Worm (Caenorhabditis elegans) whole organism, midembryonic: ENCODE data around the gene pgp-9.

Experiments used
- T22C8.4 ChIP-seq: fragments of 200-800 bp; sonication (Bioruptor generic); IDR thresholded peaks from 2 replicates; pipeline ENCODE4 v1.3.6; 2022; ENCODE audit warnings: missing genetic modification characterization, missing compliant biosample characterization
- cog-1 ChIP-seq: sonication (generic microtip); optimal IDR thresholded peaks from 2 replicates; lab custom pipeline; 2016; ENCODE audit warnings: missing genetic modification characterization, missing compliant biosample characterization
- flt-1 ChIP-seq: fragments of 200-800 bp; sonication (Bioruptor generic); IDR thresholded peaks from 2 replicates; pipeline ENCODE4 v1.3.6; 2022; ENCODE audit warnings: missing genetic modification characterization, missing compliant biosample characterization
- klf-2 ChIP-seq: fragments of 200-800 bp; sonication (Bioruptor generic); conservative IDR thresholded peaks from 2 replicates; pipeline ENCODE4 v1.3.6; 2022; ENCODE audit warnings: missing genetic modification reagents, missing genetic modification characterization, missing compliant biosample characterization
- med-1 ChIP-seq: sonication (generic microtip); optimal IDR thresholded peaks from 2 replicates; lab custom pipeline; 2017; ENCODE audit warnings: missing genetic modification characterization, mild to moderate bottlenecking, missing compliant biosample characterization, antibody characterized with exemption, missing genetic modification reagents; ENCODE audit not compliant: insufficient read depth
- ref-1 ChIP-seq: fragments of 200-800 bp; sonication (Bioruptor generic); conservative IDR thresholded peaks from 2 replicates; pipeline ENCODE4 v1.3.6; 2022; ENCODE audit warnings: missing genetic modification reagents, missing genetic modification characterization, missing compliant biosample characterization
- tab-1 ChIP-seq: fragments of 200-800 bp; sonication (Bioruptor generic); IDR thresholded peaks from 2 replicates; pipeline ENCODE4 v1.3.6; 2022; ENCODE audit warnings: missing genetic modification characterization, missing compliant biosample characterization
- ztf-23 ChIP-seq: fragments of 200-800 bp; sonication (Bioruptor generic); IDR thresholded peaks from 2 replicates; pipeline ENCODE4 v1.3.6; 2022; ENCODE audit warnings: missing genetic modification reagents, missing genetic modification characterization, missing compliant biosample characterization
- ztf-29 ChIP-seq: fragments of 200-800 bp; sonication (Bioruptor generic); IDR thresholded peaks from 2 replicates; pipeline ENCODE4 v1.3.6; 2022; ENCODE audit warnings: missing genetic modification reagents, missing genetic modification characterization, missing compliant biosample characterization

The pgp-9 gene

DNA sequence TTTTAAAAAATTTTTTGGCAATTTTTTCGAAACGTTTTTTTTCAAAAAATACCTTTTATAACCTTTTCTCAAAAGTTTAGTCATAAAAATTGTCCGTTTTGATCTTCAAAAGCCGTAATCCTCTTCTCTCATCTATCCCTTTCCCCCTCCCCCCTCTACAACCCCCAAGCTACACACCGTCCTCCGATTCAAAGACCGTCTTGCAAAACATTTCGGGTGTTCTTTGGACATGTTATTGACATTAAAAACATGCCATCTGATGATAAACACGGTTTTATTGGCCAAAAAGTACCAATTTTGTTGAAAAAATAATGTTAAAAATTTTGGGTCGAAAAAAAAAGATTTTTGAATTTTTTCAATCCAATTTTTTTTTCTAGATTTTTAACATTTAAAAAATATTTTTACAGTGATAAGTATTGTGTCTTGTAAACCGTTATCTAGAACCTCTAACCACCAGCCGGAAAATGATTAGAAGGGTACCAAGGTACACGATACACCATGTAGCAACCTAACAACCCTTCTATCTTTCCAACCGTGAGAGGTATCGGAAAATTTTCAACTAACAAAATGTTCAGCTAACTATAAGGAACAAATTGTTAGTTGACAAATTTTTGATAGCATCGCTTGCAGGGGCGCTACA lies 32.4 kb upstream of the pgp-9 start:
- TF ChIP-seq flt-1 (GFP tag; lab: Robert Waterston, UW) (no peak), tab-1 (GFP tag; lab: Robert Waterston, UW) (no peak), cog-1 (tag; lab: Kevin White, UChicago) (no peak), ref-1 (GFP tag; lab: Robert Waterston, UW) (no peak), ztf-29 (GFP tag; lab: Robert Waterston, UW) (no peak), ztf-23 (GFP tag; lab: Robert Waterston, UW) (no peak), med-1 (no peak), T22C8.4 (GFP tag; lab: Robert Waterston, UW) (no peak), klf-2 (GFP tag; lab: Robert Waterston, UW) (no peak)

DNA sequence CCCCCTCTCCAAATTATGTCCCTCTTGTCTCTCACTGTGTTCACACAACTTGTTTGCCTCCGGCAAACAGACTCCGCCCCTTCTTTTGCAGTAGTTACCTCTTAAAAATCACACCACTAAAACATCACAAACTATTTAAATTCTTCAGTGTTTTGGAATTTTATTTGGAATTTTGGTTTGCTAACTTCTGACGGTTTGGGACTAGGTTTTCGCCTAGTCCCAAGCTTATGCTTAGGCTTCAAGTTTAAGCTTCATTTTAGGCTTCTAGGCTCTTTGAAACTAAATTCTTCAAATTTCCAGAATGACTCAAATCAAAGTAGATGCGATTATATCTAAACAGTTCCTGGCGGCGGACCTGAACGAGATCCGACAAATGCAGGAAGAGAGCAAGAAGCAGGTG lies 31.0 kb upstream of the pgp-9 start, which contains the start of gene fat-5:
fat-5 (plus strand) TSS at position 301 of the 400 bp plus-strand sequence.
- TF ChIP-seq med-1: no peak
- TF ChIP-seq ref-1 (GFP tag; lab: Robert Waterston, UW): no peak
- no peak for TF ChIP-seq ztf-29 (GFP tag; lab: Robert Waterston, UW)
- TF ChIP-seq tab-1 (GFP tag; lab: Robert Waterston, UW): no peak
- no peak for TF ChIP-seq flt-1 (GFP tag; lab: Robert Waterston, UW)
- TF ChIP-seq cog-1 (tag; lab: Kevin White, UChicago): no peak
- no peak for TF ChIP-seq klf-2 (GFP tag; lab: Robert Waterston, UW)
- no peak for TF ChIP-seq ztf-23 (GFP tag; lab: Robert Waterston, UW)
- TF ChIP-seq T22C8.4 (GFP tag; lab: Robert Waterston, UW): no peak

DNA sequence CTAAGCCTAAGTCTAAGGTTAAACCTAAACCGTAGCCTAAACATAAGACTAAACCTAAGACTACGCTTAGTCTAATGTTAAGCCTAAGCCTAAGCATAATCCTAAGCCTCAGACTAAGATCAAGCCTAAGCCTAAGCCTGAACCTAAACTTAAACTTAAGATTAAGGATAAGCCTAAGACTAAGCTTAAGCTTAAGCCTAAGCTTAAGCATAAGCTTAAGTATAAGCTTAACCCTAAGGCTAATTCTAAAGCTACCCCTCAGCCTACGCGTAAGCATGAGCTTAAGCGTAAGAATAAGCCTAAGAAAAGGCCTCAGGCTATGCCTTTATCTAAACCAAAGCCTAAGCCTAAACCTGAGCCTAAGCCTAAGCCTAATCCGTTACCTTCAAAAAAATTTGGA lies 27.4 kb upstream of the pgp-9 start:
- TF ChIP-seq ref-1 (GFP tag; lab: Robert Waterston, UW) (no peak), ztf-29 (GFP tag; lab: Robert Waterston, UW) (no peak), med-1 (no peak), cog-1 (tag; lab: Kevin White, UChicago) (no peak), T22C8.4 (GFP tag; lab: Robert Waterston, UW) (no peak), flt-1 (GFP tag; lab: Robert Waterston, UW) (no peak), ztf-23 (GFP tag; lab: Robert Waterston, UW) (no peak), klf-2 (GFP tag; lab: Robert Waterston, UW) (no peak)

DNA sequence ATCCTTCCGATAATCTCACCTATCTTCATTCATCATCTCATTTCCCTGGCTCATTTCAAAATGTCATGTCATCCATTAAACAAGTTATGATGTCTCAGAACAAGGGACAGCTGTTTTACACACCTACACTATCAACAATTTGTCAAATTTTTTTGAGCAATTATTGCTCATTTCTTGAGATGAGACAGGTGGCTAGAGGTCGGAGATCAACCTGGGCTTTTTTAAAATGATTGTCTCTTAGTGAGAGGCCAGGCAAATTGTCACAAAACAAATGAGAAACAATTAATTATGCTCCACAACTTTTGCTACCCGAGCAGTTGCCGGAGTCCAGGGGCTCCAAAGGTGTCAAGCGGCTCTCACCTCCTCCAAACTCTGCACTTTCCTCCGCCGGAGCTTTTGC lies 26.9 kb upstream of the pgp-9 start:
- TF ChIP-seq ztf-23 (GFP tag; lab: Robert Waterston, UW): no peak
- no peak for TF ChIP-seq cog-1 (tag; lab: Kevin White, UChicago)
- TF ChIP-seq T22C8.4 (GFP tag; lab: Robert Waterston, UW): no peak
- no peak for TF ChIP-seq ztf-29 (GFP tag; lab: Robert Waterston, UW)
- TF ChIP-seq ref-1 (GFP tag; lab: Robert Waterston, UW): no peak
- TF ChIP-seq tab-1 (GFP tag; lab: Robert Waterston, UW): no peak
- no peak for TF ChIP-seq klf-2 (GFP tag; lab: Robert Waterston, UW)
- TF ChIP-seq med-1: no peak
- TF ChIP-seq flt-1 (GFP tag; lab: Robert Waterston, UW): no peak

DNA sequence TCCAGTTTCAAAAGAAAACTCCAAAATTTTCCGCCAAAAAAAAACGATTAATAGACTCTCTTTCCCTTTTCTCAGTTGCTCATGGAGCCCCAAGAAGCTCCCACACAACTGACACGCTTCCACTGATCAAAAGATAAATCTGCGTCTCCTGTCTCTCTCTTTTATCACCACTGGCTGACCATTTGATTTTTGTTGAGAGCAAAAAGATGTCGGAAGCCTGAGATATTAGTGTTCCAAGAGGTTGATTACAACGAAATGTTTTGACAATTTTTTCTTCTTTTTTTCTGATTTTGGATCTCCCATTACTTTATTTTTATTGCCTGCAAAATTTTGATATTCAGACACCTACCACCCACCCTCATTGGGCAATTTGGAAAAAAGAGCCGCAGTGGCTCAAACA lies 23.2 kb upstream of the pgp-9 start, which contains the start of gene twk-42:
twk-42 (minus strand) TSS at position 101 of the 400 bp plus-strand sequence.
- TF ChIP-seq tab-1 (GFP tag; lab: Robert Waterston, UW) (no peak), flt-1 (GFP tag; lab: Robert Waterston, UW) (no peak), ztf-29 (GFP tag; lab: Robert Waterston, UW) (no peak), klf-2 (GFP tag; lab: Robert Waterston, UW) (no peak), ztf-23 (GFP tag; lab: Robert Waterston, UW) (no peak), cog-1 (tag; lab: Kevin White, UChicago) (no peak), med-1 (no peak), T22C8.4 (GFP tag; lab: Robert Waterston, UW) (no peak), ref-1 (GFP tag; lab: Robert Waterston, UW) (no peak)

DNA sequence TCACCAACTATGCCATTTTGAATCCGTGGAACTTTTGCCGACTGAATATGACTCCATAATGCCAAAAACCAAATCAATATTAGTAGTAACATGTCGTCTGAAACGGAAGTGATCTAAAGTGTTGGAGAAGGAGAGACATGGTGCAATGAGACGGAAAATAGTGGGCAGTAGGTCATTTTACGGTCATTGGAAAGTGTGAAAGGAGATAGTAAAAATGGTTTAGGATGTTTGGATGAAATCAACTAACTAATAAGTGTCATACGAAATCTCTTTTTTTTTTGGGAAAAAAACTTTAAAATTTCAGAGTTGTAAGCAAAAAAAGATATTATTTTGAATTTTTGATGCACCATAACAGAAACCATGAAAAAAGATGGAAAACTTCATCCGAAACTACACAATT lies 15.9 kb upstream of the pgp-9 start, which contains the start of gene cutl-4:
cutl-4 (minus strand) TSS at position 101 of the 400 bp plus-strand sequence.
- TF ChIP-seq ztf-29 (GFP tag; lab: Robert Waterston, UW): no peak
- TF ChIP-seq ztf-23 (GFP tag; lab: Robert Waterston, UW): no peak
- no peak for TF ChIP-seq flt-1 (GFP tag; lab: Robert Waterston, UW)
- no peak for TF ChIP-seq tab-1 (GFP tag; lab: Robert Waterston, UW)
- no peak for TF ChIP-seq klf-2 (GFP tag; lab: Robert Waterston, UW)
- no peak for TF ChIP-seq med-1
- no peak for TF ChIP-seq cog-1 (tag; lab: Kevin White, UChicago)
- no peak for TF ChIP-seq T22C8.4 (GFP tag; lab: Robert Waterston, UW)
- no peak for TF ChIP-seq ref-1 (GFP tag; lab: Robert Waterston, UW)

DNA sequence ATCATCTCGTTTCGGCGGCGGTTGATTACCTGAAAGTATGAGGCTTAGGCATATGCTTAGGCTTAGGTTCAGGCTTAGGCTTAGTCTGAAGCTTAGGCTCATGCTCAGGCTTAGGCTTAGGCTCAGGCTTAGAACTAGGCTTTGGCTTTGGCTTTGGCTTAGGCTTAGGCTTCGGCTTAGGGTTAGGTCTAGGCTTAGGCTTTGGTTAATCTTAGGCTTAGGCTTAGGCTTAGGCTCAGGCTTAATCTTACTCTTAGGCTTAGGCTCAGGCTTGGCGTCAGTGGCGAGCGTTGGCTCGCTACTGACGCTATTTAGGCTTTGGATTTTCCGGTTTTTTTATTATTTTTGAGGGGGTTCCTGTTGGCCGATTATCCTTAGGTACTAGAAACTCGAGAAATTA lies 11.9 kb upstream of the pgp-9 start:
- TF ChIP-seq cog-1 (tag; lab: Kevin White, UChicago) (no peak), med-1 (no peak), ztf-23 (GFP tag; lab: Robert Waterston, UW) (no peak), klf-2 (GFP tag; lab: Robert Waterston, UW) (no peak), ref-1 (GFP tag; lab: Robert Waterston, UW) (no peak), ztf-29 (GFP tag; lab: Robert Waterston, UW) (no peak), flt-1 (GFP tag; lab: Robert Waterston, UW) (no peak), tab-1 (GFP tag; lab: Robert Waterston, UW) (no peak), T22C8.4 (GFP tag; lab: Robert Waterston, UW) (no peak)

DNA sequence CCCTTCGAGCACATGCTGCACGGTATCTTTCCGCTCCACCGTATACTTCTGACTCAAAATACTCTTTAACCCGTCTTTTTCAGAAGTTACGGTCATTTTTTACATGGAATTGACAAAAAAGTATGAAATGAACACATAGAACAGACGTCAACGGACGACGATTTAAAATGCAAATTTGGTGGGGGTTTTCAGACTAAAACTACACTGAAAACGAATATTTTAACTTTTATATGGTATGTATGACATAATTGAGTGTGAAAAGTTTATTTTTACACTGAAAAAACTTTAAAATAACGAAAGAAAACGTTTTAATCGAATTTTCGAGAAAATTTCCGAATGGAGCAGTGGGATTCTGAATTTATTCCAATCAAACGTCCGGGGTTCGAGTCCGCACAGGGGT lies 8.7 kb upstream of the pgp-9 start, which contains the start of gene twk-36:
twk-36 (minus strand) TSS at position 101 of the 400 bp plus-strand sequence.
- no peak for TF ChIP-seq T22C8.4 (GFP tag; lab: Robert Waterston, UW)
- TF ChIP-seq med-1: no peak
- TF ChIP-seq tab-1 (GFP tag; lab: Robert Waterston, UW): no peak
- no peak for TF ChIP-seq klf-2 (GFP tag; lab: Robert Waterston, UW)
- no peak for TF ChIP-seq cog-1 (tag; lab: Kevin White, UChicago)
- TF ChIP-seq ztf-29 (GFP tag; lab: Robert Waterston, UW): no peak
- TF ChIP-seq flt-1 (GFP tag; lab: Robert Waterston, UW): no peak
- no peak for TF ChIP-seq ref-1 (GFP tag; lab: Robert Waterston, UW)
- no peak for TF ChIP-seq ztf-23 (GFP tag; lab: Robert Waterston, UW)
